Fruit fly (Drosophila melanogaster) whole organism, embryonic: Measurements from ENCODE around the gene in.

Experiments
- CG10147 ChIP-seq: fragments of 200-800 bp; sonication (Bioruptor generic); optimal IDR thresholded peaks from 2 replicates; lab custom pipeline; 2019; ENCODE audit warnings: missing biosample characterization, mild to moderate bottlenecking, missing genetic modification characterization, moderate library complexity
- CG1024 ChIP-seq: fragments of 200-800 bp; sonication (Bioruptor generic); IDR thresholded peaks from 2 replicates; pipeline ENCODE4 v1.3.6; 2022; ENCODE audit warnings: missing biosample characterization, missing genetic modification characterization
- CG10654 ChIP-seq: fragments of 200-800 bp; sonication (Bioruptor generic); optimal IDR thresholded peaks from 2 replicates; lab custom pipeline; 2016; ENCODE audit warnings: missing biosample characterization, missing genetic modification characterization
- CG11398 ChIP-seq: fragments of 200-800 bp; sonication (Bioruptor generic); optimal IDR thresholded peaks from 2 replicates; lab custom pipeline; 2016; ENCODE audit warnings: missing biosample characterization, missing genetic modification characterization
- CG12219 ChIP-seq: fragments of 200-800 bp; sonication (Bioruptor generic); optimal IDR thresholded peaks from 3 replicates; lab custom pipeline; 2018; ENCODE audit warnings: missing biosample characterization, mild to moderate bottlenecking, missing genetic modification characterization
- CG13287 ChIP-seq: fragments of 200-800 bp; sonication (Bioruptor generic); IDR thresholded peaks from 2 replicates; pipeline ENCODE4 v1.3.6; 2022; ENCODE audit warnings: missing biosample characterization, missing genetic modification characterization; ENCODE audit not compliant: partially characterized antibody
- CG13624 ChIP-seq: fragments of 200-800 bp; sonication (Bioruptor generic); optimal IDR thresholded peaks from 2 replicates; lab custom pipeline; 2016; ENCODE audit warnings: missing biosample characterization, missing genetic modification characterization
- CG14710 ChIP-seq: fragments of 200-800 bp; sonication (Bioruptor generic); optimal IDR thresholded peaks from 3 replicates; lab custom pipeline; 2019; ENCODE audit warnings: missing biosample characterization, mild to moderate bottlenecking, missing genetic modification characterization, moderate library complexity
- CG15479 ChIP-seq: fragments of 200-800 bp; sonication (Bioruptor generic); optimal IDR thresholded peaks from 3 replicates; lab custom pipeline; 2019; ENCODE audit warnings: missing biosample characterization, mild to moderate bottlenecking, missing genetic modification characterization, moderate library complexity
- CG1602 ChIP-seq: fragments of 200-800 bp; sonication (Bioruptor generic); optimal IDR thresholded peaks from 3 replicates; lab custom pipeline; 2016; ENCODE audit warnings: missing biosample characterization, missing genetic modification characterization
- CG16863 ChIP-seq: fragments of 200-800 bp; sonication (Bioruptor generic); optimal IDR thresholded peaks from 3 replicates; lab custom pipeline; 2016; ENCODE audit warnings: missing biosample characterization, missing genetic modification characterization
- CG17328 ChIP-seq: fragments of 200-800 bp; sonication (Bioruptor generic); IDR thresholded peaks from 2 replicates; pipeline ENCODE4 v1.3.6; 2022; ENCODE audit warnings: missing biosample characterization, missing genetic modification characterization
- CG2120 ChIP-seq: fragments of 200-800 bp; sonication (Bioruptor generic); optimal IDR thresholded peaks from 3 replicates; lab custom pipeline; 2016; ENCODE audit warnings: missing biosample characterization, missing genetic modification characterization
- CG2678 ChIP-seq: fragments of 200-800 bp; sonication (Bioruptor generic); optimal IDR thresholded peaks from 3 replicates; lab custom pipeline; 2019; ENCODE audit warnings: missing biosample characterization, mild to moderate bottlenecking, missing genetic modification characterization, moderate library complexity
- CG3995 ChIP-seq: fragments of 200-800 bp; sonication (Bioruptor generic); optimal IDR thresholded peaks from 3 replicates; lab custom pipeline; 2016; ENCODE audit warnings: missing biosample characterization, missing genetic modification characterization
- CG42726 ChIP-seq: fragments of 200-800 bp; sonication (Bioruptor generic); IDR thresholded peaks from 2 replicates; pipeline ENCODE4 v1.3.6; 2022; ENCODE audit warnings: missing biosample characterization, missing genetic modification characterization; ENCODE audit not compliant: partially characterized antibody
- CG4424 ChIP-seq: fragments of 200-800 bp; sonication (Bioruptor generic); optimal IDR thresholded peaks from 3 replicates; lab custom pipeline; 2016; ENCODE audit warnings: missing biosample characterization, missing genetic modification characterization
- CG8944 ChIP-seq: fragments of 200-800 bp; sonication (Bioruptor generic); optimal IDR thresholded peaks from 3 replicates; lab custom pipeline; 2016; ENCODE audit warnings: missing biosample characterization, missing genetic modification characterization
- CG9932 ChIP-seq: fragments of 200-800 bp; sonication (Bioruptor generic); IDR thresholded peaks from 2 replicates; pipeline ENCODE4 v1.3.6; 2022; ENCODE audit warnings: missing biosample characterization, missing genetic modification characterization
- CTCF ChIP-seq: fragments of 200-800 bp; sonication (Bioruptor generic); optimal IDR thresholded peaks from 2 replicates; lab custom pipeline; 2017; ENCODE audit warnings: missing biosample characterization, mild to moderate bottlenecking, missing genetic modification characterization, moderate library complexity
- Dfd ChIP-seq, 2 experiments: fragments of >200 bp; optimal IDR thresholded peaks; 2 replicates each; lab custom pipeline; 2017; ENCODE audit warnings: missing biosample characterization in 2 of 2, missing genetic modification characterization in 2 of 2
- Dref ChIP-seq: fragments of 200-800 bp; sonication (Bioruptor generic); IDR thresholded peaks from 2 replicates; pipeline ENCODE4 v1.3.6; 2022; ENCODE audit warnings: missing biosample characterization, missing genetic modification characterization
- Ets65A ChIP-seq: fragments of 200-800 bp; sonication (Bioruptor generic); peaks from one replicate; lab custom pipeline; 2016; ENCODE audit warnings: missing biosample characterization, missing genetic modification characterization
- HLHmδ ChIP-seq: fragments of 200-800 bp; sonication (Bioruptor generic); optimal IDR thresholded peaks from 2 replicates; lab custom pipeline; 2018; ENCODE audit warnings: missing biosample characterization, mild to moderate bottlenecking, missing genetic modification characterization, moderate library complexity
- Hmx ChIP-seq: fragments of 200-800 bp; sonication (Bioruptor generic); optimal IDR thresholded peaks from 2 replicates; lab custom pipeline; 2016; ENCODE audit warnings: missing biosample characterization, missing genetic modification characterization
- Med ChIP-seq: fragments of 200-800 bp; sonication (Bioruptor generic); peaks from one replicate; lab custom pipeline; 2016; ENCODE audit warnings: missing biosample characterization, missing genetic modification characterization, mild to moderate bottlenecking, inconsistent platforms, moderate library complexity
- Pdp1 ChIP-seq, 2 experiments: fragments of 200-800 bp; sonication (Bioruptor generic); optimal IDR thresholded peaks; 3 replicates each; lab custom pipeline; 2016; ENCODE audit warnings: missing biosample characterization in 2 of 2, missing genetic modification characterization in 2 of 2, mild to moderate bottlenecking in 1 of 2, moderate library complexity in 1 of 2
- Rfx ChIP-seq: fragments of 200-800 bp; sonication (Bioruptor generic); IDR thresholded peaks from 2 replicates; pipeline ENCODE4 v1.3.6; 2022; ENCODE audit warnings: missing biosample characterization, missing genetic modification characterization
- Six4 ChIP-seq: fragments of 200-800 bp; sonication (Bioruptor generic); optimal IDR thresholded peaks from 2 replicates; lab custom pipeline; 2016; ENCODE audit warnings: missing biosample characterization, missing genetic modification characterization
- chinmo ChIP-seq: fragments of 200-800 bp; sonication (Bioruptor generic); IDR thresholded peaks from 4 replicates; pipeline ENCODE4 v1.3.6; 2022; ENCODE audit warnings: missing biosample characterization, missing genetic modification characterization; ENCODE audit not compliant: partially characterized antibody
- ci ChIP-seq: fragments of 200-800 bp; sonication (Bioruptor generic); IDR thresholded peaks from 3 replicates; pipeline ENCODE4 v1.3.6; 2022; ENCODE audit warnings: missing biosample characterization, missing genetic modification characterization
- danr ChIP-seq: fragments of 200-800 bp; sonication (Bioruptor generic); IDR thresholded peaks from 2 replicates; pipeline ENCODE4 v1.3.6; 2022; ENCODE audit warnings: missing biosample characterization, missing genetic modification characterization
- dati ChIP-seq: fragments of 200-800 bp; sonication (Bioruptor generic); IDR thresholded peaks from 2 replicates; pipeline ENCODE4 v1.3.6; 2022; ENCODE audit warnings: missing biosample characterization, missing genetic modification characterization
- disco-r ChIP-seq: fragments of 200-800 bp; sonication (Bioruptor generic); optimal IDR thresholded peaks from 2 replicates; lab custom pipeline; 2016; ENCODE audit warnings: missing biosample characterization, missing genetic modification characterization
- emc ChIP-seq: fragments of 200-800 bp; sonication (Bioruptor generic); optimal IDR thresholded peaks from 2 replicates; lab custom pipeline; 2016; ENCODE audit warnings: missing biosample characterization, missing genetic modification characterization
- eve ChIP-seq, 2 experiments: fragments of >200 bp; optimal IDR thresholded peaks; 2 replicates each; lab custom pipeline; 2017; ENCODE audit warnings: missing biosample characterization in 2 of 2, missing genetic modification characterization in 2 of 2
- fd3F ChIP-seq: fragments of 200-800 bp; sonication (Bioruptor generic); optimal IDR thresholded peaks from 2 replicates; lab custom pipeline; 2018; ENCODE audit warnings: missing biosample characterization, mild to moderate bottlenecking, missing genetic modification characterization, moderate library complexity
- gem ChIP-seq: fragments of 200-800 bp; sonication (Bioruptor generic); optimal IDR thresholded peaks from 2 replicates; lab custom pipeline; 2019; ENCODE audit warnings: missing biosample characterization, mild to moderate bottlenecking, missing genetic modification characterization, moderate library complexity
- hth ChIP-seq: fragments of >200 bp; optimal IDR thresholded peaks from 2 replicates; lab custom pipeline; 2017; ENCODE audit warnings: inconsistent platforms
- nom ChIP-seq: fragments of 200-800 bp; sonication (Bioruptor generic); optimal IDR thresholded peaks from 2 replicates; lab custom pipeline; 2017; ENCODE audit warnings: missing biosample characterization, missing genetic modification characterization, mild to moderate bottlenecking, moderate library complexity, missing genetic modification reagents
- pho ChIP-seq: fragments of 200-800 bp; sonication (Bioruptor generic); optimal IDR thresholded peaks from 2 replicates; lab custom pipeline; 2016; ENCODE audit warnings: missing biosample characterization, missing genetic modification characterization
- pum ChIP-seq: fragments of 200-800 bp; sonication (Bioruptor generic); optimal IDR thresholded peaks from 2 replicates; lab custom pipeline; 2016; ENCODE audit warnings: missing biosample characterization, missing genetic modification characterization
- sc ChIP-seq, 3 experiments: fragments of >200 bp in 2 of 3; fragments of 200-800 bp in 1 of 3; sonication (Bioruptor generic) in 1 of 3; optimal IDR thresholded peaks; 2 replicates in 2 of 3; 3 replicates in 1 of 3; lab custom pipeline; 2017; ENCODE audit warnings: mild to moderate bottlenecking in 1 of 3, missing biosample characterization in 1 of 3, missing genetic modification characterization in 1 of 3, missing genetic modification reagents in 1 of 3
- sd ChIP-seq: fragments of 200-800 bp; sonication (Bioruptor generic); optimal IDR thresholded peaks from 3 replicates; lab custom pipeline; 2018; ENCODE audit warnings: missing biosample characterization, mild to moderate bottlenecking, missing genetic modification characterization, moderate library complexity
- shn ChIP-seq: fragments of 200-800 bp; sonication (Bioruptor generic); optimal IDR thresholded peaks from 3 replicates; lab custom pipeline; 2016; ENCODE audit warnings: missing biosample characterization, missing genetic modification characterization
- slp2 ChIP-seq: fragments of 200-800 bp; sonication (Bioruptor generic); optimal IDR thresholded peaks from 2 replicates; lab custom pipeline; 2016; ENCODE audit warnings: missing biosample characterization, missing genetic modification characterization
- ssp ChIP-seq: fragments of 200-800 bp; sonication (Bioruptor generic); IDR thresholded peaks from 2 replicates; pipeline ENCODE4 v1.3.6; 2022; ENCODE audit warnings: missing biosample characterization, missing genetic modification characterization
- stc ChIP-seq: fragments of 200-800 bp; sonication (Bioruptor generic); IDR thresholded peaks from 2 replicates; pipeline ENCODE4 v1.3.6; 2022; ENCODE audit warnings: missing biosample characterization, missing genetic modification characterization
- ttk ChIP-seq: fragments of 200-800 bp; sonication (Bioruptor generic); IDR thresholded peaks from 2 replicates; pipeline ENCODE4 v2.1.2; 2022; ENCODE audit warnings: missing biosample characterization, missing genetic modification characterization
- yki ChIP-seq: fragments of >200 bp; optimal IDR thresholded peaks from 3 replicates; lab custom pipeline; 2018
- z ChIP-seq: fragments of 200-800 bp; sonication (Bioruptor generic); IDR thresholded peaks from 3 replicates; pipeline ENCODE4 v1.3.6; 2022; ENCODE audit warnings: missing biosample characterization, missing genetic modification characterization
- zfh1 ChIP-seq: fragments of 200-800 bp; sonication (Bioruptor generic); IDR thresholded peaks from 3 replicates; pipeline ENCODE4 v1.3.6; 2022; ENCODE audit warnings: missing biosample characterization, missing genetic modification characterization

in gene

DNA sequence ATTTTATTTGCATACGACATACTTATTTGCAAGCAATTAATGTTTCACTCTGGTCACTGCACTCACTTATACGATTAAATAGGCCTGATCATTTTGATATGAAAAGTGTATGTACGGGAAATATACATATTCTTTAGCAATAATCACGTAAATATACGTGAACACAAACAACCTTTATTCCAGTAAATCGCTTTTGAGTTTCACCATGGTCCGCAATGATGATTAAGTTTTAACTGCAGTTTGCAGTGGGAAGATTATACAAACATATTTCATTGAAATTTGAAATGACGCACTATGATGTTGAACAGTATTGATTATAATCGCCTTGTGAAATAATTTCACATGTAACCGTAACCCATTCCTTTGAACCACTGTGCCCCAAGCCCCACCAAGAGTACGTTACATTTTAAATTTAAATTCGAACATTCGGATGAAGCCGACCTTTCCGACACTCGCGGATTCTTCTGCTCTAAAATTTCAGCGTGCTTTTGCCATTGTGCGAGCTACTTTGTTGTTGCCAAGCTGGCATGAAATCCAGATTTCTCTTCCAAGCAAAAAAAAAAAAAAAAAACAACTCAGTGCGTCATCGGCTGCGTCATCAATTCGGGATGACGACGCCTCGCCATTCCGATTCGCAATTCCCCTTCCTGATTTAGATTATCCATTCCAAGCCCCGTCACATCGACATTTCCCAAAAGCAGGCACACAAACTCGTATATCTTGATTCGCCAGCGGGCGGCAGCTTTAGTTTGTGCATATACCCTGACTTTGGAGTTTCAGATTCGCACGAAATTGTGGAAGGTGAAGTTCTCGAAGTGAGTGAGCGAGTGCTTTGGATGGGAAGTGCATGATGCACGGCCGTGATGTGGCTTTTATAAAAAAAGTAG is 36.7 kb downstream of the in start (continued):
- TF ChIP-seq sc (optimal IDR thresholded peaks at IDR 0.05; lab: Kevin White, UChicago) (no peak), sc (GFP tag; optimal IDR thresholded peaks at IDR 0.05; lab: Kevin White, UChicago) (no peak), Dref (GFP tag; lab: Robert Waterston, UW) (no peak), pum (GFP tag; lab: Kevin White, UChicago) (no peak), CG13624 (GFP tag; lab: Kevin White, UChicago) (peak; percentile 26), CG11398 (GFP tag; lab: Kevin White, UChicago) (no peak), ci (GFP tag; lab: Robert Waterston, UW) (0 out of 3 replicates have a peak, but pooled peaks have one; percentile 27), CG42726 (GFP tag; lab: Robert Waterston, UW) (no peak), disco-r (GFP tag; lab: Kevin White, UChicago) (no peak), pho (GFP tag; lab: Kevin White, UChicago) (no peak), CG2120 (GFP tag; lab: Kevin White, UChicago) (no peak), CG9932 (no peak; the same call in 1 of the 2 replicates), Dfd (GFP tag; optimal IDR thresholded peaks at IDR 0.05; lab: Kevin White, UChicago) (no peak), CG1024 (no peak), CG16863 (GFP tag; lab: Kevin White, UChicago) (no peak), CG10147 (GFP tag; lab: Kevin White, UChicago) (no peak), zfh1 (GFP tag; lab: Robert Waterston, UW) (no peak), CG3995 (GFP tag; lab: Kevin White, UChicago) (no peak), CG17328 (GFP tag; lab: Robert Waterston, UW) (no peak), CTCF (no peak), fd3F (GFP tag; lab: Kevin White, UChicago) (no peak), emc (GFP tag; lab: Kevin White, UChicago) (no peak), CG10654 (GFP tag; lab: Kevin White, UChicago) (no peak), Ets65A (GFP tag; lab: Kevin White, UChicago) (peak; percentile 48), CG4424 (GFP tag; lab: Kevin White, UChicago) (no peak), CG8944 (no peak), slp2 (GFP tag; lab: Kevin White, UChicago) (no peak), eve (GFP tag; optimal IDR thresholded peaks at IDR 0.05; lab: Kevin White, UChicago) (peak in 1 of 2 experiments; percentile 48), CG14710 (tag; lab: Kevin White, UChicago) (no peak), ssp (GFP tag; lab: Robert Waterston, UW) (no peak), chinmo (GFP tag; lab: Robert Waterston, UW) (peak; percentile 66; the same call in 1 of the 4 replicates), Hmx (no peak), nom (GFP tag; lab: Kevin White, UChicago) (peak; percentile 22), CG2678 (tag; lab: Kevin White, UChicago) (no peak), dati (no peak), HLHmδ (GFP tag; lab: Kevin White, UChicago) (no peak), gem (peak; percentile 9), CG1602 (GFP tag; lab: Kevin White, UChicago) (no peak), shn (no peak), Six4 (GFP tag; lab: Kevin White, UChicago) (no peak), ttk (GFP tag; lab: Robert Waterston, UW) (no peak)

DNA sequence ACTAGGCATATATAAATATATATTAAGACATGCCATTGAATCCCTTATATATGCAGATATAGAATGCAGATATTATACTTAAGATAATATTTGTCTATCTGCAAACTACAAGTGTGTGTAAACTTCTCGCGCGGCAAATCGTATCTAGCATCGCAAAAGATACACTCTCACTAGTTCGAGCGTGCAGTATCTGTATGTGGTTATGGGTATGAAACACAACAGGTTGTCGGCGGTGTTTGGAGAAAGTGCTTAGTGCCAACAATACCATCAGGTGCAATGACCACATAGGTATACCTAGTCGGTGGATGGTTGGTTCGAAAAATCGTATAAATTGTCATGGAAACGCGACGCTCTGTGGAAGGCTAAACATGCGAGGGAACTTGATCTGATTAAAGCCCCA is 37.5 kb downstream of the in start:
- TF ChIP-seq z (GFP tag; lab: Robert Waterston, UW), result no peak
- TF ChIP-seq hth (lab: Kevin White, UChicago), result no peak
- no peak for TF ChIP-seq yki
- TF ChIP-seq stc (GFP tag; lab: Robert Waterston, UW), result no peak
- peak; percentile 21 for TF ChIP-seq CG15479 (GFP tag; lab: Kevin White, UChicago)
- no peak for TF ChIP-seq Rfx (GFP tag; lab: Robert Waterston, UW)
- TF ChIP-seq CG12219 (GFP tag; lab: Kevin White, UChicago), result no peak
- no peak for TF ChIP-seq danr
- TF ChIP-seq CG13287 (GFP tag; lab: Robert Waterston, UW), result no peak
- peak; percentile 20 for TF ChIP-seq Med (GFP tag; lab: Kevin White, UChicago)
- peak; percentile 9; the same call in 1 of the 3 replicates for TF ChIP-seq ci (GFP tag; lab: Robert Waterston, UW)
- no peak for TF ChIP-seq sd (tag; lab: Kevin White, UChicago)
- no peak for TF ChIP-seq CG13624 (GFP tag; lab: Kevin White, UChicago)
- TF ChIP-seq Pdp1 (GFP tag; optimal IDR thresholded peaks at IDR 0.05; lab: Kevin White, UChicago), result no peak
